Worm (Caenorhabditis elegans) whole organism, L1 larva: ENCODE data around the gene shw-3.

Experiments used
- C04F5.9 ChIP-seq: sonication (generic microtip); optimal IDR thresholded peaks from 2 replicates; lab custom pipeline; 2016; ENCODE audit warnings: missing genetic modification characterization, missing compliant biosample characterization
- aha-1 ChIP-seq: fragments of 150-350 bp; optimal IDR thresholded peaks from 2 replicates; lab custom pipeline; 2014; ENCODE audit warnings: missing biosample characterization, missing genetic modification characterization
- aly-2 ChIP-seq: fragments of 150-350 bp; optimal IDR thresholded peaks from 2 replicates; lab custom pipeline; 2014; ENCODE audit warnings: missing biosample characterization, missing genetic modification characterization
- blmp-1 ChIP-seq: fragments of 150-350 bp; optimal IDR thresholded peaks from 2 replicates; lab custom pipeline; 2014; ENCODE audit warnings: missing biosample characterization, missing genetic modification characterization
- ceh-63 ChIP-seq: fragments of 200-800 bp; sonication (Bioruptor generic); optimal IDR thresholded peaks from 2 replicates; lab custom pipeline; 2018; ENCODE audit warnings: mild to moderate bottlenecking, missing genetic modification characterization, missing compliant biosample characterization
- ceh-8 ChIP-seq: fragments of 200-800 bp; sonication (Bioruptor generic); optimal IDR thresholded peaks from 2 replicates; lab custom pipeline; 2018; ENCODE audit warnings: mild to moderate bottlenecking, missing genetic modification characterization, moderate library complexity, missing compliant biosample characterization
- ceh-88 ChIP-seq: fragments of 200-800 bp; sonication (Bioruptor generic); IDR thresholded peaks from 2 replicates; pipeline ENCODE4 v1.3.6; 2022; ENCODE audit warnings: missing genetic modification characterization, missing compliant biosample characterization
- ceh-90 ChIP-seq: sonication (generic microtip); optimal IDR thresholded peaks from 2 replicates; lab custom pipeline; 2016; ENCODE audit warnings: missing genetic modification characterization, missing compliant biosample characterization
- ces-1 ChIP-seq: fragments of 150-350 bp; optimal IDR thresholded peaks from 2 replicates; lab custom pipeline; 2014; ENCODE audit warnings: missing biosample characterization, missing genetic modification reagents, missing genetic modification characterization
- dpl-1 ChIP-seq, 3 experiments: fragments of 150-350 bp in 2 of 3; sonication (generic microtip) in 1 of 3; optimal IDR thresholded peaks; 2 replicates each; lab custom pipeline; 2014 to 2017; ENCODE audit warnings: missing biosample characterization in 3 of 3, missing genetic modification characterization in 3 of 3, missing genetic modification reagents in 3 of 3
- dsc-1 ChIP-seq: sonication (generic microtip); optimal IDR thresholded peaks from 2 replicates; lab custom pipeline; 2016; ENCODE audit warnings: mild to moderate bottlenecking, missing genetic modification characterization, missing compliant biosample characterization
- efl-1 ChIP-seq, 4 experiments: fragments of 150-350 bp; optimal IDR thresholded peaks in 3 of 4; peaks in 1 of 4; 1 replicate in 1 of 4; 2 replicates in 3 of 4; lab custom pipeline; 2014; ENCODE audit warnings: missing biosample characterization in 2 of 4, missing genetic modification characterization in 2 of 4, missing genetic modification reagents in 2 of 4
- egl-27 ChIP-seq, 2 experiments: fragments of 150-350 bp in 1 of 2; sonication (generic microtip); optimal IDR thresholded peaks; 3 replicates each; lab custom pipeline; 2017 to 2018; ENCODE audit warnings: missing biosample characterization in 2 of 2, missing genetic modification characterization in 2 of 2, missing genetic modification reagents in 2 of 2
- elt-2 ChIP-seq: sonication (generic microtip); optimal IDR thresholded peaks from 2 replicates; lab custom pipeline; 2016; ENCODE audit warnings: missing genetic modification characterization, mild to moderate bottlenecking, inconsistent platforms, missing compliant biosample characterization, missing genetic modification reagents
- ets-5 ChIP-seq: fragments of 200-800 bp; sonication (Bioruptor generic); IDR thresholded peaks from 2 replicates; pipeline ENCODE4 v1.3.6; 2022; ENCODE audit warnings: missing genetic modification characterization, missing compliant biosample characterization
- fkh-10 ChIP-seq: sonication (generic microtip); optimal IDR thresholded peaks from 2 replicates; lab custom pipeline; 2017; ENCODE audit warnings: missing biosample characterization, missing genetic modification reagents, missing genetic modification characterization
- fkh-4 ChIP-seq: sonication (generic microtip); optimal IDR thresholded peaks from 2 replicates; lab custom pipeline; 2016; ENCODE audit warnings: missing compliant biosample characterization, missing genetic modification characterization, borderline replicate concordance
- fkh-8 ChIP-seq: sonication (generic microtip); optimal IDR thresholded peaks from 2 replicates; lab custom pipeline; 2016; ENCODE audit warnings: mild to moderate bottlenecking, missing genetic modification characterization, missing compliant biosample characterization
- fos-1 ChIP-seq: fragments of 150-350 bp; optimal IDR thresholded peaks from 2 replicates; lab custom pipeline; 2014; ENCODE audit warnings: missing biosample characterization, missing genetic modification characterization
- hlh-4 ChIP-seq: sonication (generic microtip); optimal IDR thresholded peaks from 2 replicates; lab custom pipeline; 2016; ENCODE audit warnings: mild to moderate bottlenecking, missing genetic modification characterization, missing compliant biosample characterization
- irx-1 ChIP-seq: sonication (generic microtip); optimal IDR thresholded peaks from 2 replicates; lab custom pipeline; 2016; ENCODE audit warnings: missing genetic modification characterization, missing compliant biosample characterization
- jun-1 ChIP-seq: fragments of 150-350 bp; optimal IDR thresholded peaks from 2 replicates; lab custom pipeline; 2014; ENCODE audit warnings: missing biosample characterization, missing genetic modification reagents, missing genetic modification characterization
- lin-35 ChIP-seq, 2 experiments: fragments of 150-350 bp; optimal IDR thresholded peaks; 2 replicates each; lab custom pipeline; 2014; ENCODE audit warnings: missing biosample characterization in 2 of 2, missing genetic modification characterization in 2 of 2, missing genetic modification reagents in 2 of 2
- nhr-11 ChIP-seq: fragments of 150-350 bp; optimal IDR thresholded peaks from 2 replicates; lab custom pipeline; 2014; ENCODE audit warnings: missing biosample characterization, missing genetic modification characterization
- nhr-12 ChIP-seq: sonication (generic microtip); optimal IDR thresholded peaks from 2 replicates; lab custom pipeline; 2017; ENCODE audit warnings: missing biosample characterization, missing genetic modification characterization
- nhr-19 ChIP-seq: fragments of 200-800 bp; sonication (Bioruptor generic); conservative IDR thresholded peaks from 2 replicates; pipeline ENCODE4 v1.3.6; 2022; ENCODE audit warnings: missing genetic modification characterization, missing compliant biosample characterization
- nhr-71 ChIP-seq: sonication (generic microtip); optimal IDR thresholded peaks from 2 replicates; lab custom pipeline; 2016; ENCODE audit warnings: mild to moderate bottlenecking, missing genetic modification characterization, moderate library complexity, missing compliant biosample characterization
- nhr-76 ChIP-seq: sonication (generic microtip); optimal IDR thresholded peaks from 2 replicates; lab custom pipeline; 2017; ENCODE audit warnings: missing biosample characterization, missing genetic modification characterization
- nhr-77 ChIP-seq: fragments of 150-350 bp; optimal IDR thresholded peaks from 2 replicates; lab custom pipeline; 2014; ENCODE audit warnings: missing biosample characterization, missing genetic modification characterization
- nhr-90 ChIP-seq: sonication (generic microtip); optimal IDR thresholded peaks from 2 replicates; lab custom pipeline; 2016; ENCODE audit warnings: mild to moderate bottlenecking, missing genetic modification characterization, missing compliant biosample characterization; ENCODE audit not compliant: poor library complexity
- pag-3 ChIP-seq: sonication (generic microtip); optimal IDR thresholded peaks from 2 replicates; lab custom pipeline; 2017; ENCODE audit warnings: missing genetic modification characterization, mild to moderate bottlenecking, missing compliant biosample characterization, antibody characterized with exemption, borderline replicate concordance; ENCODE audit not compliant: insufficient read depth
- pax-3 ChIP-seq: fragments of 200-800 bp; sonication (Bioruptor generic); optimal IDR thresholded peaks from 2 replicates; lab custom pipeline; 2018; ENCODE audit warnings: mild to moderate bottlenecking, missing genetic modification characterization, moderate library complexity, missing compliant biosample characterization
- pqm-1 ChIP-seq: sonication (generic microtip); optimal IDR thresholded peaks from 3 replicates; lab custom pipeline; 2017; ENCODE audit warnings: missing biosample characterization, missing genetic modification characterization
- rnt-1 ChIP-seq: sonication (generic microtip); optimal IDR thresholded peaks from 2 replicates; lab custom pipeline; 2016; ENCODE audit warnings: mild to moderate bottlenecking, missing genetic modification characterization, moderate library complexity, missing compliant biosample characterization
- skn-1 ChIP-seq: fragments of 150-350 bp; optimal IDR thresholded peaks from 2 replicates; lab custom pipeline; 2014; ENCODE audit warnings: missing biosample characterization, missing genetic modification characterization
- sox-4 ChIP-seq: sonication (generic microtip); optimal IDR thresholded peaks from 2 replicates; lab custom pipeline; 2016; ENCODE audit warnings: missing genetic modification characterization, missing compliant biosample characterization
- sptf-1 ChIP-seq: fragments of 150-350 bp; optimal IDR thresholded peaks from 2 replicates; lab custom pipeline; 2014; ENCODE audit warnings: missing biosample characterization, missing genetic modification characterization
- sup-37 ChIP-seq: fragments of 200-800 bp; sonication (Bioruptor generic); optimal IDR thresholded peaks from 2 replicates; lab custom pipeline; 2018; ENCODE audit warnings: mild to moderate bottlenecking, missing genetic modification characterization, missing compliant biosample characterization
- swsn-7 ChIP-seq: sonication (generic microtip); optimal IDR thresholded peaks from 2 replicates; lab custom pipeline; 2016; ENCODE audit warnings: missing genetic modification characterization, missing compliant biosample characterization
- tbx-2 ChIP-seq: sonication (generic microtip); optimal IDR thresholded peaks from 2 replicates; lab custom pipeline; 2016; ENCODE audit warnings: missing genetic modification characterization, missing compliant biosample characterization
- unc-98 ChIP-seq: fragments of 200-800 bp; sonication (Bioruptor generic); IDR thresholded peaks from 2 replicates; pipeline ENCODE4 v1.3.6; 2022; ENCODE audit warnings: missing genetic modification characterization, missing compliant biosample characterization
- zag-1 ChIP-seq: fragments of 150-350 bp; optimal IDR thresholded peaks from 2 replicates; lab custom pipeline; 2014; ENCODE audit warnings: missing biosample characterization, missing genetic modification characterization

The shw-3 gene

ce11 chrV:13003378-13003777 is 16.4 kb upstream of the shw-3 start (continued):
- TF ChIP-seq aha-1 (tag; lab: Kevin White, UChicago): no peak
- TF ChIP-seq nhr-71 (tag; lab: Kevin White, UChicago): peak; percentile 74
- no peak for TF ChIP-seq ces-1 (GFP tag; lab: Kevin White, UChicago)
- peak; percentile 58 for TF ChIP-seq swsn-7 (tag; lab: Kevin White, UChicago)
- TF ChIP-seq egl-27 (tag; optimal IDR thresholded peaks at IDR 0.05; lab: Kevin White, UChicago): peak in 1 of 2 experiments; percentile 42
- TF ChIP-seq hlh-4: no peak
- TF ChIP-seq nhr-19: peak; percentile 76
- TF ChIP-seq skn-1 (tag; lab: Kevin White, UChicago): peak; percentile 58
- TF ChIP-seq fkh-4 (tag; lab: Kevin White, UChicago): no peak
- TF ChIP-seq zag-1 (tag; lab: Kevin White, UChicago): no peak
- peak; percentile 28 for TF ChIP-seq elt-2 (tag; lab: Kevin White, UChicago)
- peak; percentile 75 for TF ChIP-seq rnt-1 (tag; lab: Kevin White, UChicago)
- no peak for TF ChIP-seq sup-37 (GFP tag; lab: Kevin White, UChicago)
- TF ChIP-seq sptf-1 (tag; lab: Kevin White, UChicago): no peak
- TF ChIP-seq ceh-88 (GFP tag; lab: Robert Waterston, UW): no peak; the same call in 1 of the 2 replicates
- TF ChIP-seq jun-1 (tag; lab: Kevin White, UChicago): peak; percentile 41
- no peak for TF ChIP-seq unc-98 (GFP tag; lab: Robert Waterston, UW)
- TF ChIP-seq blmp-1 (tag; lab: Kevin White, UChicago): peak; percentile 18
- TF ChIP-seq tbx-2: peak; percentile 32
- TF ChIP-seq fkh-10: peak; percentile 14
- no peak for TF ChIP-seq C04F5.9 (tag; lab: Kevin White, UChicago)
- no peak for TF ChIP-seq sox-4 (tag; lab: Kevin White, UChicago)
- TF ChIP-seq pax-3 (tag; lab: Kevin White, UChicago): peak; percentile 71
- peak; percentile 32 for TF ChIP-seq dsc-1
- TF ChIP-seq nhr-76: no peak
- no peak for TF ChIP-seq nhr-77 (tag; lab: Kevin White, UChicago)
- peak; percentile 79 for TF ChIP-seq aly-2 (tag; lab: Kevin White, UChicago)
- no peak for TF ChIP-seq ceh-90 (tag; lab: Kevin White, UChicago)
- peak in 2 of 3 experiments; percentile 47 to 67 for TF ChIP-seq dpl-1 (GFP tag; optimal IDR thresholded peaks at IDR 0.05; lab: Kevin White, UChicago)
- TF ChIP-seq nhr-12 (tag; lab: Kevin White, UChicago): no peak
- TF ChIP-seq nhr-11 (tag; lab: Kevin White, UChicago): no peak
- TF ChIP-seq ets-5 (GFP tag; lab: Robert Waterston, UW): no peak
- TF ChIP-seq pag-3 (tag; lab: Kevin White, UChicago): no peak
- no peak for TF ChIP-seq pqm-1 (tag; lab: Kevin White, UChicago)
- no peak for TF ChIP-seq ceh-8
- TF ChIP-seq irx-1 (tag; lab: Kevin White, UChicago): peak; percentile 50
- TF ChIP-seq fos-1 (tag; lab: Kevin White, UChicago): peak; percentile 66
- TF ChIP-seq ceh-63 (GFP tag; lab: Kevin White, UChicago): no peak
- peak; percentile 62 for TF ChIP-seq fkh-8 (tag; lab: Kevin White, UChicago)

DNA sequence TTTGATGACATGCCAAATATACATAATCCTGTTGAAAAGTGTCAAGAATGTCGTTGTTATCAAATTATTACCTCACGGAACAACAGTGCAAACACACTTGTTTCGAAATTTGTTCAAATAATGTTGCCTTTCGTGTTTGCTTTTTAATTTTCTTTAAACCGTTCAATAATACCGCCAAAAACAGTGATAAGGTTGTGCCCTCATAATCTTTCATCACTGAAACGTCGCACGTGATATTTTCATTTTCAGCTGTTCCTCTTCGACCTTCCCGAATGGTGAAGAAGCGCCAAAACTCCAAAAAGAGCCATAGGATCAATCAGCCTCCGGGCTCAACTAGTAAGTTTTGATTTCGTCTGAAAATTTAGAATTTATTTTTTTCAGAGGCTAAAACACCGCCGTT is 15.1 kb upstream of the shw-3 start, which contains the start of gene inft-2:
TSS of gene inft-2 (plus strand) at position 248 of the 400 bp plus-strand sequence.
- TF ChIP-seq efl-1 (optimal IDR thresholded peaks at IDR 0.05; lab: Kevin White, UChicago) (no peak), efl-1 (GFP tag; optimal IDR thresholded peaks at IDR 0.05 in 1 of 2; lab: Kevin White, UChicago) (peak in 1 of 2 experiments; percentile 52), nhr-90 (tag; lab: Kevin White, UChicago) (no peak), elt-2 (tag; lab: Kevin White, UChicago) (peak; percentile 25), lin-35 (GFP tag; optimal IDR thresholded peaks at IDR 0.05; lab: Kevin White, UChicago) (no peak)
